Fruit fly (Drosophila melanogaster) whole organism, embryonic: ENCODE results near the gene CG11307.

Experiments
- B-H1 ChIP-seq: fragments of 200-800 bp; sonication (Bioruptor generic); IDR thresholded peaks from 3 replicates; pipeline ENCODE4 v1.3.6; 2022; ENCODE audit warnings: missing biosample characterization, missing genetic modification characterization
- B-H2 ChIP-seq: fragments of 200-800 bp; sonication (Bioruptor generic); optimal IDR thresholded peaks from 2 replicates; lab custom pipeline; 2018; ENCODE audit warnings: missing biosample characterization, mild to moderate bottlenecking, missing genetic modification characterization
- Bgb ChIP-seq: fragments of 200-800 bp; sonication (Bioruptor generic); IDR thresholded peaks from 2 replicates; pipeline ENCODE4 v1.3.6; 2022; ENCODE audit warnings: missing biosample characterization, missing genetic modification characterization; ENCODE audit not compliant: partially characterized antibody
- C15 ChIP-seq: fragments of 200-800 bp; sonication (Bioruptor generic); IDR thresholded peaks from 3 replicates; pipeline ENCODE4 v1.3.6; 2022; ENCODE audit warnings: missing biosample characterization, missing genetic modification characterization
- CG10366 ChIP-seq: fragments of 200-800 bp; sonication (Bioruptor generic); IDR thresholded peaks from 2 replicates; pipeline ENCODE4 v1.3.6; 2022; ENCODE audit warnings: missing biosample characterization, missing genetic modification characterization
- CG11696 ChIP-seq: fragments of 200-800 bp; sonication (Bioruptor generic); IDR thresholded peaks from 2 replicates; pipeline ENCODE4 v1.3.6; 2022; ENCODE audit warnings: missing biosample characterization, missing genetic modification characterization
- CG12104 ChIP-seq: fragments of 200-800 bp; sonication (Bioruptor generic); optimal IDR thresholded peaks from 3 replicates; lab custom pipeline; 2016; ENCODE audit warnings: missing biosample characterization, missing genetic modification characterization
- CG13624 ChIP-seq: fragments of 200-800 bp; sonication (Bioruptor generic); optimal IDR thresholded peaks from 2 replicates; lab custom pipeline; 2016; ENCODE audit warnings: missing biosample characterization, missing genetic modification characterization
- CG18764 ChIP-seq: fragments of 200-800 bp; sonication (Bioruptor generic); optimal IDR thresholded peaks from 3 replicates; lab custom pipeline; 2016; ENCODE audit warnings: missing biosample characterization, missing genetic modification characterization
- CG2116 ChIP-seq: fragments of 200-800 bp; sonication (Bioruptor generic); optimal IDR thresholded peaks from 3 replicates; lab custom pipeline; 2018; ENCODE audit warnings: missing biosample characterization, mild to moderate bottlenecking, missing genetic modification characterization
- CG43689 ChIP-seq: fragments of 200-800 bp; sonication (Bioruptor generic); IDR thresholded peaks from 2 replicates; pipeline ENCODE4 v1.3.6; 2022; ENCODE audit warnings: missing biosample characterization, missing genetic modification characterization
- CG4617 ChIP-seq: fragments of 200-800 bp; sonication (Bioruptor generic); optimal IDR thresholded peaks from 3 replicates; lab custom pipeline; 2016; ENCODE audit warnings: missing biosample characterization, missing genetic modification characterization, borderline replicate concordance
- CG7928 ChIP-seq: fragments of 200-800 bp; sonication (Bioruptor generic); optimal IDR thresholded peaks from 2 replicates; lab custom pipeline; 2017; ENCODE audit warnings: missing biosample characterization, mild to moderate bottlenecking, missing genetic modification characterization
- CG7987 ChIP-seq: fragments of 200-800 bp; sonication (Bioruptor generic); optimal IDR thresholded peaks from 2 replicates; lab custom pipeline; 2018; ENCODE audit warnings: missing biosample characterization, mild to moderate bottlenecking, missing genetic modification characterization, moderate library complexity
- CG8281 ChIP-seq: fragments of 200-800 bp; sonication (Bioruptor generic); optimal IDR thresholded peaks from 2 replicates; lab custom pipeline; 2018; ENCODE audit warnings: missing biosample characterization, mild to moderate bottlenecking, missing genetic modification characterization, moderate library complexity
- CG8388 ChIP-seq: fragments of 200-800 bp; sonication (Bioruptor generic); optimal IDR thresholded peaks from 2 replicates; lab custom pipeline; 2019; ENCODE audit warnings: missing biosample characterization, mild to moderate bottlenecking, missing genetic modification characterization, moderate library complexity
- CG8765 ChIP-seq: fragments of 200-800 bp; sonication (Bioruptor generic); IDR thresholded peaks from 2 replicates; pipeline ENCODE4 v1.3.6; 2022; ENCODE audit warnings: missing biosample characterization, missing genetic modification characterization
- CrebB ChIP-seq: fragments of 200-800 bp; sonication (Bioruptor generic); optimal IDR thresholded peaks from 3 replicates; lab custom pipeline; 2018; ENCODE audit warnings: missing biosample characterization, mild to moderate bottlenecking, missing genetic modification characterization
- Doc3 ChIP-seq: fragments of 200-800 bp; sonication (Bioruptor generic); IDR thresholded peaks from 3 replicates; pipeline ENCODE4 v1.3.6; 2022; ENCODE audit warnings: missing biosample characterization, missing genetic modification characterization; ENCODE audit not compliant: partially characterized antibody
- Fer1 ChIP-seq: fragments of 200-800 bp; sonication (Bioruptor generic); optimal IDR thresholded peaks from 2 replicates; lab custom pipeline; 2017; ENCODE audit warnings: missing biosample characterization, mild to moderate bottlenecking, missing genetic modification characterization
- H2.0 ChIP-seq: fragments of 200-800 bp; sonication (Bioruptor generic); IDR thresholded peaks from 2 replicates; pipeline ENCODE4 v1.3.6; 2022; ENCODE audit warnings: missing biosample characterization, missing genetic modification characterization
- HLHmδ ChIP-seq: fragments of 200-800 bp; sonication (Bioruptor generic); optimal IDR thresholded peaks from 2 replicates; lab custom pipeline; 2018; ENCODE audit warnings: missing biosample characterization, mild to moderate bottlenecking, missing genetic modification characterization, moderate library complexity
- Hmx ChIP-seq: fragments of 200-800 bp; sonication (Bioruptor generic); optimal IDR thresholded peaks from 2 replicates; lab custom pipeline; 2016; ENCODE audit warnings: missing biosample characterization, missing genetic modification characterization
- Hr78 ChIP-seq, 2 experiments: fragments of 200-800 bp in 1 of 2; fragments of >200 bp in 1 of 2; sonication (Bioruptor generic) in 1 of 2; optimal IDR thresholded peaks; 2 replicates each; lab custom pipeline; 2017 to 2019; ENCODE audit warnings: missing biosample characterization in 2 of 2, missing genetic modification characterization in 2 of 2, mild to moderate bottlenecking in 1 of 2, moderate library complexity in 1 of 2
- Rfx ChIP-seq: fragments of 200-800 bp; sonication (Bioruptor generic); IDR thresholded peaks from 2 replicates; pipeline ENCODE4 v1.3.6; 2022; ENCODE audit warnings: missing biosample characterization, missing genetic modification characterization
- Scr ChIP-seq: fragments of 200-800 bp; sonication (Bioruptor generic); IDR thresholded peaks from 2 replicates; pipeline ENCODE4 v1.3.6; 2022; ENCODE audit warnings: missing biosample characterization, missing genetic modification characterization; ENCODE audit not compliant: partially characterized antibody
- Sry-δ ChIP-seq: fragments of 200-800 bp; sonication (Bioruptor generic); optimal IDR thresholded peaks from 2 replicates; lab custom pipeline; 2016; ENCODE audit warnings: missing biosample characterization, missing genetic modification characterization
- Ssrp ChIP-seq: fragments of 200-800 bp; sonication (Bioruptor generic); optimal IDR thresholded peaks from 2 replicates; lab custom pipeline; 2018; ENCODE audit warnings: missing biosample characterization, mild to moderate bottlenecking, missing genetic modification characterization, moderate library complexity
- Taf1 ChIP-seq: fragments of 200-800 bp; sonication (Bioruptor generic); IDR thresholded peaks from 2 replicates; pipeline ENCODE4 v1.3.6; 2022; ENCODE audit warnings: missing biosample characterization, missing genetic modification characterization
- YL-1 ChIP-seq: fragments of 200-800 bp; sonication (Bioruptor generic); optimal IDR thresholded peaks from 3 replicates; lab custom pipeline; 2017; ENCODE audit warnings: missing biosample characterization, mild to moderate bottlenecking, missing genetic modification characterization
- amos ChIP-seq: fragments of 200-800 bp; sonication (Bioruptor generic); IDR thresholded peaks from 2 replicates; pipeline ENCODE4 v1.3.6; 2022; ENCODE audit warnings: missing biosample characterization, missing genetic modification characterization; ENCODE audit not compliant: partially characterized antibody
- ase ChIP-seq: fragments of 200-800 bp; sonication (Bioruptor generic); IDR thresholded peaks from 3 replicates; pipeline ENCODE4 v1.3.6; 2022; ENCODE audit warnings: missing biosample characterization, missing genetic modification characterization
- chinmo ChIP-seq: fragments of 200-800 bp; sonication (Bioruptor generic); IDR thresholded peaks from 4 replicates; pipeline ENCODE4 v1.3.6; 2022; ENCODE audit warnings: missing biosample characterization, missing genetic modification characterization; ENCODE audit not compliant: partially characterized antibody
- esg ChIP-seq: fragments of 200-800 bp; sonication (Bioruptor generic); conservative IDR thresholded peaks from 2 replicates; pipeline ENCODE4 v1.3.6; 2022; ENCODE audit warnings: missing biosample characterization, missing genetic modification characterization
- ewg ChIP-seq: fragments of 200-800 bp; sonication (Bioruptor generic); optimal IDR thresholded peaks from 3 replicates; lab custom pipeline; 2017; ENCODE audit warnings: mild to moderate bottlenecking, missing biosample characterization, missing genetic modification reagents, missing genetic modification characterization
- gfzf ChIP-seq: fragments of 200-800 bp; sonication (Bioruptor generic); optimal IDR thresholded peaks from 2 replicates; lab custom pipeline; 2016; ENCODE audit warnings: missing biosample characterization, mild to moderate bottlenecking, missing genetic modification characterization, moderate library complexity
- hb ChIP-seq: fragments of 200-800 bp; sonication (Bioruptor generic); IDR thresholded peaks from 3 replicates; pipeline ENCODE4 v1.3.6; 2022; ENCODE audit warnings: missing biosample characterization, missing genetic modification characterization; ENCODE audit not compliant: partially characterized antibody
- mirr ChIP-seq: fragments of 200-800 bp; sonication (Bioruptor generic); optimal IDR thresholded peaks from 3 replicates; lab custom pipeline; 2018; ENCODE audit warnings: missing biosample characterization, mild to moderate bottlenecking, missing genetic modification characterization
- nerfin-2 ChIP-seq: fragments of 200-800 bp; sonication (Bioruptor generic); IDR thresholded peaks from 2 replicates; pipeline ENCODE4 v1.3.6; 2022; ENCODE audit warnings: missing biosample characterization, missing genetic modification characterization; ENCODE audit not compliant: partially characterized antibody
- pan ChIP-seq, 4 experiments: fragments of >200 bp in 3 of 4; fragments of 200-800 bp in 1 of 4; sonication (Bioruptor generic) in 1 of 4; optimal IDR thresholded peaks in 3 of 4; IDR thresholded peaks in 1 of 4; 2 replicates each; pipeline versions ENCODE4 v1.3.6 to Lab custom; 2017 to 2022; ENCODE audit warnings: missing biosample characterization in 2 of 4, missing genetic modification characterization in 2 of 4, mixed read lengths in 1 of 4
- pzg ChIP-seq: fragments of 200-800 bp; sonication (Bioruptor generic); optimal IDR thresholded peaks from 3 replicates; lab custom pipeline; 2018; ENCODE audit warnings: missing biosample characterization, mild to moderate bottlenecking, missing genetic modification characterization, moderate library complexity
- shn ChIP-seq: fragments of 200-800 bp; sonication (Bioruptor generic); optimal IDR thresholded peaks from 3 replicates; lab custom pipeline; 2016; ENCODE audit warnings: missing biosample characterization, missing genetic modification characterization
- slou ChIP-seq: fragments of 200-800 bp; sonication (Bioruptor generic); optimal IDR thresholded peaks from 3 replicates; lab custom pipeline; 2016; ENCODE audit warnings: missing biosample characterization, missing genetic modification characterization
- sna ChIP-seq: fragments of 200-800 bp; sonication (Bioruptor generic); IDR thresholded peaks from 2 replicates; pipeline ENCODE4 v1.3.6; 2022; ENCODE audit warnings: missing biosample characterization, missing genetic modification characterization; ENCODE audit not compliant: partially characterized antibody
- sr ChIP-seq: fragments of 200-800 bp; sonication (Bioruptor generic); IDR thresholded peaks from 3 replicates; pipeline ENCODE4 v1.3.6; 2022; ENCODE audit warnings: missing biosample characterization, missing genetic modification characterization
- stwl ChIP-seq: fragments of 200-800 bp; sonication (Bioruptor generic); optimal IDR thresholded peaks from 3 replicates; lab custom pipeline; 2018; ENCODE audit warnings: missing biosample characterization, mild to moderate bottlenecking, missing genetic modification characterization, moderate library complexity
- tin ChIP-seq: fragments of 200-800 bp; sonication (Bioruptor generic); optimal IDR thresholded peaks from 3 replicates; lab custom pipeline; 2016; ENCODE audit warnings: missing biosample characterization, missing genetic modification characterization
- usp ChIP-seq: fragments of >200 bp; optimal IDR thresholded peaks from 2 replicates; lab custom pipeline; 2017; ENCODE audit warnings: missing biosample characterization, missing genetic modification characterization
- zfh1 ChIP-seq: fragments of 200-800 bp; sonication (Bioruptor generic); IDR thresholded peaks from 3 replicates; pipeline ENCODE4 v1.3.6; 2022; ENCODE audit warnings: missing biosample characterization, missing genetic modification characterization

CG11307 gene

dm6 chr3L:21626036-21626614 is 8.7 kb downstream of the CG11307 start (continued):
- TF ChIP-seq zfh1 (no peak), H2.0 (GFP tag; lab: Robert Waterston, UW) (no peak), Hmx (GFP tag; lab: Kevin White, UChicago) (no peak), CG13624 (no peak), amos (peak; percentile 81; the same call in 1 of the 2 replicates), hb (GFP tag; lab: Robert Waterston, UW) (peak; percentile 64; the same call in 1 of the 3 replicates), CG8281 (tag; lab: Kevin White, UChicago) (peak; percentile 94), Hr78 (GFP tag; optimal IDR thresholded peaks at IDR 0.05; lab: Kevin White, UChicago) (no peak), shn (GFP tag; lab: Kevin White, UChicago) (no peak), usp (GFP tag; lab: Kevin White, UChicago) (no peak), esg (no peak), CG7928 (GFP tag; lab: Kevin White, UChicago) (no peak), CG11696 (no peak), Doc3 (GFP tag; lab: Robert Waterston, UW) (peak; percentile 59; the same call in 2 of the 3 replicates), nerfin-2 (0 out of 2 replicates have a peak, but pooled peaks have one; percentile 9), HLHmδ (no peak), gfzf (peak; percentile 15), Scr (GFP tag; lab: Robert Waterston, UW) (peak; percentile 78), Sry-δ (GFP tag; lab: Kevin White, UChicago) (peak; percentile 82), B-H1 (GFP tag; lab: Robert Waterston, UW) (no peak), Rfx (GFP tag; lab: Robert Waterston, UW) (no peak), Ssrp (tag; lab: Kevin White, UChicago) (no peak), slou (GFP tag; lab: Kevin White, UChicago) (no peak), tin (no peak), mirr (no peak), CG2116 (GFP tag; lab: Kevin White, UChicago) (peak; percentile 64), stwl (tag; lab: Kevin White, UChicago) (peak; percentile 88), CG7987 (no peak), Taf1 (no peak), CG10366 (GFP tag; lab: Robert Waterston, UW) (no peak), ewg (GFP tag; lab: Kevin White, UChicago) (no peak), B-H2 (GFP tag; lab: Kevin White, UChicago) (no peak), CG18764 (GFP tag; lab: Kevin White, UChicago) (no peak), CG43689 (GFP tag; lab: Robert Waterston, UW) (no peak), Bgb (GFP tag; lab: Robert Waterston, UW) (peak; percentile 72; the same call in 1 of the 2 replicates), sna (no peak; the same call in 1 of the 2 replicates), pan (optimal IDR thresholded peaks at IDR 0.05; lab: Kevin White, UChicago) (no peak), pan (GFP tag; optimal IDR thresholded peaks at IDR 0.05 in 1 of 2, IDR thresholded peaks at IDR 0.05 in 1 of 2) (no peak), CG8388 (GFP tag; lab: Kevin White, UChicago) (no peak), CrebB (no peak), sr (GFP tag; lab: Robert Waterston, UW) (no peak), pzg (GFP tag; lab: Kevin White, UChicago) (peak; percentile 44), Fer1 (GFP tag; lab: Kevin White, UChicago) (no peak), YL-1 (peak; percentile 40), CG12104 (no peak), CG4617 (GFP tag; lab: Kevin White, UChicago) (peak; percentile 76), chinmo (GFP tag; lab: Robert Waterston, UW) (peak; percentile 78; the same call in 2 of the 4 replicates), CG8765 (GFP tag; lab: Robert Waterston, UW) (no peak), ase (GFP tag; lab: Robert Waterston, UW) (no peak), C15 (GFP tag; lab: Robert Waterston, UW) (no peak)
